Worm (Caenorhabditis elegans) whole organism, dauer: ENCODE results near the gene F59E12.8.
"Not testable (repeated sequence)": the region's sequence is repeated elsewhere in the genome, so short reads cannot be mapped to it uniquely, and the experiment has no call there.

Experiments
- unc-62 ChIP-seq: sonication (generic microtip); optimal IDR thresholded peaks from 2 replicates; lab custom pipeline; 2017; ENCODE audit warnings: missing biosample characterization, missing genetic modification reagents, missing genetic modification characterization

Gene F59E12.8

ce11 chrII:5649236-5650004 is 12.7 kb upstream of the F59E12.8 start, which contains the start of the genes sam-4, F59E12.17 and zyg-1:
sam-4 (minus strand) TSS chrII:5649286.
F59E12.17 (minus strand) TSS chrII:5649470.
zyg-1 (plus strand) TSS chrII:5649748.
- no peak for TF ChIP-seq unc-62 (GFP tag; lab: Kevin White, UChicago)

ce11 chrII:5648272-5648671 is 11.5 kb upstream of the F59E12.8 start, which contains the start of gene ddl-1:
ddl-1 (minus strand) TSS chrII:5648372.
- TF ChIP-seq unc-62 (GFP tag; lab: Kevin White, UChicago): no peak

- TF ChIP-seq unc-62 (GFP tag; lab: Kevin White, UChicago): no peak
Observed at ce11 chrII:5646942-5647341, 10.2 kb upstream of the F59E12.8 start, which contains the start of gene F59E12.9. F59E12.9 (minus strand) TSS chrII:5647042.

DNA sequence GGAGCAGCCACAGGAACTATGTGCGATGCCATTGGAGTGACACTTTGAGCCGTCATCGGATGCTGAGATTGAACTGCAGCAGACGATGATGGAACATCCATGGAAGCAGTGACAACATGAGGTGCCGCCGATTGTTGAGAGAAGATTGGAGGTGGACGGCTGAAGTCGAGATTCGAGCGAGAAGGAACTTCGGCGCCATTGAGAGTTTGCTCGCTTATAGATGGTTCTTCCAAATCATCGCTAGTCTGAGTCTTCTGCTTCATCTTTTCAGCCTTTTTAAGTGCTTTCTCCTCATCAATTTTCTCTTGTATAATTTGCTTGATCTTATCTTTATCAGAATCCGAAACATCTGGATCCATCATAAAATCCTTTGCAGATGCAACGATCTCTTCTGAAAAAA is 5.4 kb upstream of the F59E12.8 start:
- TF ChIP-seq unc-62 (GFP tag; lab: Kevin White, UChicago): no peak

DNA sequence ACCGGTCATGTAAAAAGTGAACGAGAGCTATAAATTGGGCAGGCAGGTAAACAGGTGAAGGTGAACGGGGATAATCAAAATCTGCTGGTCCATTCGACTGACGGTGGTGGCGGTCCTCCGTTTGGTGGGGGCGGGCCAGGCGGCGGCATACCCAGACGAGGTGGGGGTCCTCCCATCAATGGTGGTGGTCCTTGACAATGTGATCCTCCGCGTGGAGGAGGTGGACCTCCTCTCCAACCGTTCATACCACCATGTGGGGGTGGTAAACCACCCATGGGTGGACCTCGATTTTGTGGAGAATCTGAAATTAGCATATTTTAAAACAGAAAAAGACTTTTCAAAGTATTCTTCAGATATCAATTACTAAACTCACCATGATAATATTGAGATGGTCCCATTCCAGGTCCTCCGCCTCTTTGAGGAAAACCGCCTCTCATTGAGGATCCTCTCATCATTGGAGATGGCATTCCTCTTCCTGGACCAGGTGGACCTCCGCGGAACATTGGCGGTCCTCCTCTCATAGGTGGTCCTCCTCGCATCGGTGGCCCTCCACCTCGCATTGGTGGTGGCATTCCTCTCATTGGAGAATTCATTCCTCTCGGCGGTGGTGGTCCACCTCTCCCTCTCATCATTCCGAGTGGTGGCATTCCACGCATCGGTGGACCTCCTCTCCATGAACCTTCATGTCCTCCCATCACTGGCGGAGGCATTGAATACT is 3.8 kb upstream of the F59E12.8 start:
- no peak for TF ChIP-seq unc-62 (GFP tag; lab: Kevin White, UChicago)

DNA sequence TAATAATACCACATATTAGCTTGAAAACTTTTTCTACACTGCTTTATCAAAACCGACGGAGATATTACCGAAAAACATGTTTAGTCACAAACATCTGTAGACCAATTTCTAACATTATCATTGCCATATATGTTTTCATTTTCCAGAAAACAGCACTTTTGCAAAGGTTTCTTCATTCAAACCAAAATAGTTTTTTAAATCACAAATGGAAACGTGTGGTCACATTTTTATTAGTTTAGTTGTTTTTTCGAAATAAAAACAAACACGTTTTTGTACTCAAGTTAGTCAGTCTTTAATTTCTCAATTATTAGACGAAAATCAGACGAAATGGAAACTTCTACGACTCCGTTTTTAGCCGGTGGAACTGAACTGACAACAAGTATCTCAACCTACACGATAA is 1.3 kb upstream of the F59E12.8 start, which contains the start of gene F59E12.3:
TSS of gene F59E12.3 (plus strand) at position 301 of the 400 bp plus-strand sequence.
- TF ChIP-seq unc-62 (GFP tag; lab: Kevin White, UChicago): no peak

- no peak for TF ChIP-seq unc-62 (GFP tag; lab: Kevin White, UChicago)
Observed at ce11 chrII:5633453-5633852, 3.3 kb downstream of the F59E12.8 start.

DNA sequence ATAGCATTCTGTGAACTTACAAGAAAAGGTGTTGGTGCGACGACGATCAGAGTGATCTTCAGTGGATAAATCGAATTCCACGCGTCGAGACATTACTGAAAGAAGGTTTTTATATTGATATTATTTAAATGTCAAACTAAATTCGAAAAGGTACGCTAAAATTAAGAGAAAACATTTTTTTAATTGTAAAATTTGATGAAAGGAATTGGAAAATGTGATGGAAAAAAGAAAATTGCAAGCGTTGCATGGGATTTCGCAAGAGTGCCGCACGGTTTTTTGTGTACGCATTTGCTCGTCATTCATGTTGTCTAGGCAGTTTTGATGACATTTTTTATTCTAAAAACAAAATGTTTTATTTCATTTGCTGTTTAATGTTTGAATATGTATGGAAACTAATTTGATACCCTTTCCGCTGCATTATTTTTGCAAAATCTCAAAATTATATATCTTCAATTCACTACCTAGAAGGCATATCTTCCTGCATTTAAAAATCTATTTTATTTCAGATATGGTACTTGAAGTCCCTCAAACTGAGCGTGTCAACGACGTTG is 5.8 kb downstream of the F59E12.8 start, which contains the start of the genes F59E12.6 and npl-4.1:
TSS of gene F59E12.6 (minus strand) at position 101 of the 551 bp plus-strand sequence.
TSS of gene npl-4.1 (plus strand) at position 501 of the 551 bp plus-strand sequence.
- not testable (repeated sequence) for TF ChIP-seq unc-62 (GFP tag; lab: Kevin White, UChicago)

DNA sequence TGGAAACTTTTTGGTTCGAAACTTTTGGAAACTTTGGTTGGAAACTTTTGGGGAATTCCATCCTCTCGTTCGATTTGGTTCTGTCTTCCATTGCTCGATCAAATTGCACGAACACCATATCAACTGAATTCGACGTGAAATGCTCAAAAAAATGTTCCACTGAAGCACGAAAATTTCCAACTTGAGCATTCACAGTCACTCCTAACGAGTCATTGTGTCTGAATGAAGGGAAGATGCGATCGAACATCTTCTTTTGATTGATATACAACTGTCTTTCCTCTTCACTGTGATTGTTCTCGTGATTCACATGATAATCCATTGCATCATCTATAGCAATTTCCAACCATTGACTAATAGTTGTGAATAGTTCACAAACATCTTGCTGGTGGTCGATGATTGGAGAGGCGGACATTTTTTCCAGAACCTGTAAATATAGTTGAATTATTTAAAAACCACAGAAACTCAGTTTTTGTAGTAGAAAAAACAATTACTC is 8.4 kb downstream of the F59E12.8 start, which contains the start of gene F59E12.15:
TSS of gene F59E12.15 (minus strand) at position 51 of the 493 bp plus-strand sequence.
- no peak for TF ChIP-seq unc-62 (GFP tag; lab: Kevin White, UChicago)

DNA sequence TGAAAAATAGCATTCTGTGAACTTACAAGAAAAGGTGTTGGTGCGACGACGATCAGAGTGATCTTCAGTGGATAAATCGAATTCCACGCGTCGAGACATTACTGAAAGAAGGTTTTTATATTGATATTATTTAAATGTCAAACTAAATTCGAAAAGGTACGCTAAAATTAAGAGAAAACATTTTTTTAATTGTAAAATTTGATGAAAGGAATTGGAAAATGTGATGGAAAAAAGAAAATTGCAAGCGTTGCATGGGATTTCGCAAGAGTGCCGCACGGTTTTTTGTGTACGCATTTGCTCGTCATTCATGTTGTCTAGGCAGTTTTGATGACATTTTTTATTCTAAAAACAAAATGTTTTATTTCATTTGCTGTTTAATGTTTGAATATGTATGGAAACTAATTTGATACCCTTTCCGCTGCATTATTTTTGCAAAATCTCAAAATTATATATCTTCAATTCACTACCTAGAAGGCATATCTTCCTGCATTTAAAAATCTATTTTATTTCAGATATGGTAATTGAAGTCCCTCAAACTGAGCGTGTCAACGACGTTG is 14.3 kb downstream of the F59E12.8 start, which contains the start of the genes eif-3.L and npl-4.2:
TSS of gene eif-3.L (minus strand) at position 101 of the 557 bp plus-strand sequence.
TSS of gene npl-4.2 (plus strand) at position 507 of the 557 bp plus-strand sequence.
- not testable (repeated sequence) for TF ChIP-seq unc-62 (GFP tag; lab: Kevin White, UChicago)

DNA sequence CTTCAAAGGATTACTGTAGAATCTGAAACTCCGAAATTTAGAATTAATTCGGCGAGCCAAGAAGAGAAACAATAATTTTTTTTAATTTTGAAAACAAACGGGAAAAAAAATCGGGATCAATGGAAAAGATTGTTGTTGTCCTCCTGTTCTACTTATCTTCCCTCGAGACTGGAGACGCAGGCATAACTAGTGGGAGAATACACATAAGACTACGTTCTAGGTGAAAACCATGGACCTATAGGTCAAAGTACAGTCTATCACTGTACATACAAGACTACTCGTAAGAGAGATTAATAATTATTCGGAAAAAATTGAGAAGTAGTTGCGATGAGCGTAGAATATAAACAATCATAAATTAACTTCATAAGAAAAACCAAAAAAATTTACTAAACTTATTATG is 17.4 kb downstream of the F59E12.8 start, which contains the start of gene dhs-6:
TSS of gene dhs-6 (minus strand) at position 22 of the 400 bp plus-strand sequence.
- TF ChIP-seq unc-62 (GFP tag; lab: Kevin White, UChicago): no peak

- no peak for TF ChIP-seq unc-62 (GFP tag; lab: Kevin White, UChicago)
Observed at ce11 chrII:5607756-5608155, 29.0 kb downstream of the F59E12.8 start, which contains the start of gene C17G10.7. C17G10.7 (minus strand) TSS chrII:5607856.

DNA sequence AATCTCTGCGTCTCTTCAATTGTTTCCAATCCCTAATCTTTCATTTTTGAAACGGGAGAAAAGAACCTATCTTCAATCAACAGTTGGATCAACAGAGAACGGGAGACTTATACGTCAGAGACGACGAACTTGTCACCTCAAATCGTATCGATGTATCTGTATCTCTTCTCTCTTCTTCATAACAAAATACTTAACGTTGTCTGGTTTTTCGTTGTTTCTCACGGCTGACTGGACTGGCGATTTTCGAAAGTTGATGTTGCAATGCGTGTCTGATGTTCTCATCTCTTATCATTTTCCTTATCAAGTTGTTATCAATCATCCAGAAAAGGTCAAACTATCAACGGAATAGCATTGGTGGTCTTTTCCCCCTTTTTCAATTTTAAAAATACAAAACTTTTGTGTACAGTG is 31.2 kb downstream of the F59E12.8 start:
- TF ChIP-seq unc-62 (GFP tag; lab: Kevin White, UChicago): no peak

DNA sequence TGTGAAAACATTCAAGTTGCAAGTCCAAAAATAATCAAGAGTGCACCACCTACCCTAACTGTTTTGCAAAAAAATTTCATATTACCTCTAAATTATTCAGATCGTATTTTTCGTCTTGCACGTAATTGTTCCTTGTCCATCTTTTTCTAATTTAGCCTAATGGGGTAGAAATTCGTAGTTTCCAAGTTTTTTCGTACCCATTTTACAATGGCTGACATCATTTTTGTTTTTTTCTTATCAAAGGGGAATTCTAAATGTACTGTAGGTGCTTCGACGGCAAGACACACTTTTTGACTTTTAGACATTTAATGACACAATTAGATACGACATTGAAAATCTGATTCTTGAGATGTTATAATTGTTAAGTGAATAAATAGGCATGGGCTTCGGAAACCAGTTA is 32.3 kb downstream of the F59E12.8 start:
- no peak for TF ChIP-seq unc-62 (GFP tag; lab: Kevin White, UChicago)

DNA sequence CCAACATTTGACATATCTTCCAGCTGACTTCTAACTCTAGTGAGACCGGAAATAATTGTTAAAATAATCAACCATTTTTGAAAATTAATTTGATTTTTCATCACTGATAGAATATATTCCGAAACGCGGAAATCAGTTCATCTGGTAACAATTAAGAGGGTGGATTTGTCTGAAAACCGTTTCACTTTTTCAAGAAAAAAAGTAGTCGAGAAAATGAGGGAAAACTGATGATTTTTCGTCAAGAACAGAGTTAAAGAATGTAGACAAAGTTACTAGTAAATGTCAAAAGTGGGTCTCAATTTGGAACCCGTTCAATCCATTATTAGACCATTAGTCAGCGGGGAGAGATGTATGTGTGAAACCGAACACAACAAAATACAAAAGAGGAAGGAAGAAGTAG is 33.5 kb downstream of the F59E12.8 start, which contains the start of gene C17G10.6:
TSS of gene C17G10.6 (minus strand) at position 101 of the 400 bp plus-strand sequence.
- TF ChIP-seq unc-62 (GFP tag; lab: Kevin White, UChicago): no peak
